Worm (Caenorhabditis elegans) whole organism, young adult: Measurements from ENCODE around the gene R148.5.
A peak's percentile ranks its signal among the peaks of the same experiment; 100 is the strongest.

ENCODE experiments used
- B0035.1 ChIP-seq: sonication (generic microtip); optimal IDR thresholded peaks from 2 replicates; lab custom pipeline; 2016; ENCODE audit warnings: missing genetic modification characterization, mild to moderate bottlenecking, missing compliant biosample characterization, missing genotype, missing genetic modification reagents
- C06A6.2 ChIP-seq: fragments of 200-800 bp; sonication (Bioruptor generic); conservative IDR thresholded peaks from 2 replicates; pipeline ENCODE4 v1.3.6; 2022; ENCODE audit warnings: missing genetic modification characterization, missing compliant biosample characterization
- D2030.7 ChIP-seq: fragments of 200-800 bp; sonication (Bioruptor generic); IDR thresholded peaks from 2 replicates; pipeline ENCODE4 v1.3.6; 2022; ENCODE audit warnings: missing genetic modification reagents, missing genetic modification characterization, missing compliant biosample characterization
- F10E7.11 ChIP-seq: sonication (generic microtip); optimal IDR thresholded peaks from 2 replicates; lab custom pipeline; 2017; ENCODE audit warnings: mild to moderate bottlenecking, missing genetic modification characterization, moderate library complexity, missing compliant biosample characterization
- F33H1.4 ChIP-seq: fragments of 200-800 bp; sonication (Bioruptor generic); IDR thresholded peaks from 2 replicates; pipeline ENCODE4 v1.3.6; 2022; ENCODE audit warnings: missing genetic modification reagents, missing genetic modification characterization, missing compliant biosample characterization
- F39B2.1 ChIP-seq: fragments of 200-800 bp; sonication (Bioruptor generic); IDR thresholded peaks from 2 replicates; pipeline ENCODE4 v1.3.6; 2022; ENCODE audit warnings: missing genetic modification reagents, missing genetic modification characterization, missing compliant biosample characterization
- F49E8.2 ChIP-seq: sonication (generic microtip); optimal IDR thresholded peaks from 3 replicates; lab custom pipeline; 2017; ENCODE audit warnings: missing genetic modification characterization, mild to moderate bottlenecking, missing compliant biosample characterization, antibody characterized with exemption, moderate library complexity; ENCODE audit not compliant: insufficient read depth
- F55B11.4 ChIP-seq: sonication (generic microtip); optimal IDR thresholded peaks from 2 replicates; lab custom pipeline; 2016; ENCODE audit warnings: missing compliant biosample characterization, missing genetic modification characterization, borderline replicate concordance; ENCODE audit not compliant: insufficient read depth
- F57A8.1 ChIP-seq: fragments of 200-800 bp; sonication (Bioruptor generic); optimal IDR thresholded peaks from 2 replicates; lab custom pipeline; 2018; ENCODE audit warnings: mild to moderate bottlenecking, missing genetic modification characterization, moderate library complexity, missing compliant biosample characterization
- F57C9.4 ChIP-seq: sonication (generic microtip); optimal IDR thresholded peaks from 2 replicates; lab custom pipeline; 2017; ENCODE audit warnings: mild to moderate bottlenecking, missing genetic modification characterization, missing compliant biosample characterization
- Y53F4B.3 ChIP-seq: fragments of 200-800 bp; sonication (Bioruptor generic); IDR thresholded peaks from 2 replicates; pipeline ENCODE4 v1.3.6; 2022; ENCODE audit warnings: missing genetic modification reagents, missing genetic modification characterization, missing compliant biosample characterization
- akir-1 ChIP-seq: fragments of 200-800 bp; sonication (Bioruptor generic); optimal IDR thresholded peaks from 2 replicates; lab custom pipeline; 2018; ENCODE audit warnings: mild to moderate bottlenecking, missing genetic modification characterization, moderate library complexity, missing compliant biosample characterization
- aptf-2 ChIP-seq: fragments of 200-800 bp; sonication (Bioruptor generic); conservative IDR thresholded peaks from 2 replicates; pipeline ENCODE4 v1.3.6; 2022; ENCODE audit warnings: missing genetic modification reagents, missing genetic modification characterization, missing compliant biosample characterization
- bed-1 ChIP-seq: fragments of 200-800 bp; sonication (Bioruptor generic); IDR thresholded peaks from 2 replicates; pipeline ENCODE4 v1.3.6; 2022; ENCODE audit warnings: missing genetic modification reagents, missing genetic modification characterization, missing compliant biosample characterization
- bed-2 ChIP-seq: fragments of 200-800 bp; sonication (Bioruptor generic); IDR thresholded peaks from 2 replicates; pipeline ENCODE4 v1.3.6; 2022; ENCODE audit warnings: missing genetic modification reagents, missing genetic modification characterization, missing compliant biosample characterization
- cebp-1 ChIP-seq, 2 experiments: fragments of 200-800 bp in 1 of 2; sonication (Bioruptor generic) in 1 of 2; sonication (generic microtip) in 1 of 2; IDR thresholded peaks in 1 of 2; optimal IDR thresholded peaks in 1 of 2; 2 replicates each; pipeline versions ENCODE4 v1.3.6 to Lab custom; 2017 to 2022; ENCODE audit warnings: missing compliant biosample characterization in 2 of 2, missing genetic modification characterization in 2 of 2, mild to moderate bottlenecking in 1 of 2, missing genetic modification reagents in 1 of 2, moderate library complexity in 1 of 2
- ceh-100 ChIP-seq: fragments of 200-800 bp; sonication (Bioruptor generic); IDR thresholded peaks from 2 replicates; pipeline ENCODE4 v1.3.6; 2022; ENCODE audit warnings: missing genetic modification reagents, missing genetic modification characterization, missing compliant biosample characterization
- dpff-1 ChIP-seq: sonication (generic microtip); optimal IDR thresholded peaks from 2 replicates; lab custom pipeline; 2017; ENCODE audit warnings: mild to moderate bottlenecking, missing genetic modification characterization, missing compliant biosample characterization
- dpl-1 ChIP-seq: fragments of 150-350 bp; optimal IDR thresholded peaks from 2 replicates; lab custom pipeline; 2014; ENCODE audit warnings: missing biosample characterization, missing genetic modification reagents, missing genetic modification characterization
- egl-18 ChIP-seq: fragments of 200-800 bp; sonication (Bioruptor generic); IDR thresholded peaks from 2 replicates; pipeline ENCODE4 v1.3.6; 2022; ENCODE audit warnings: missing genetic modification reagents, missing genetic modification characterization, missing compliant biosample characterization
- fkh-3 ChIP-seq: sonication (generic microtip); optimal IDR thresholded peaks from 2 replicates; lab custom pipeline; 2016; ENCODE audit warnings: mild to moderate bottlenecking, missing genetic modification characterization, missing compliant biosample characterization
- him-1 ChIP-seq: sonication (generic microtip); optimal IDR thresholded peaks from 2 replicates; lab custom pipeline; 2016; ENCODE audit warnings: missing genotype, missing genetic modification reagents, missing genetic modification characterization, missing compliant biosample characterization
- hlh-12 ChIP-seq: sonication (generic microtip); optimal IDR thresholded peaks from 2 replicates; lab custom pipeline; 2016; ENCODE audit warnings: missing genetic modification characterization, missing compliant biosample characterization
- hlh-26 ChIP-seq: fragments of 200-800 bp; sonication (Bioruptor generic); conservative IDR thresholded peaks from 2 replicates; pipeline ENCODE4 v1.3.6; 2022; ENCODE audit warnings: missing genetic modification reagents, missing genetic modification characterization, missing compliant biosample characterization
- lin-40 ChIP-seq: sonication (generic microtip); optimal IDR thresholded peaks from 2 replicates; lab custom pipeline; 2016; ENCODE audit warnings: missing genetic modification characterization, mild to moderate bottlenecking, missing compliant biosample characterization, missing genotype, missing genetic modification reagents
- lin-54 ChIP-seq: fragments of 200-800 bp; sonication (Bioruptor generic); optimal IDR thresholded peaks from 2 replicates; lab custom pipeline; 2018; ENCODE audit warnings: mild to moderate bottlenecking, missing genetic modification characterization, missing compliant biosample characterization
- lsl-1 ChIP-seq: fragments of 200-800 bp; sonication (Bioruptor generic); optimal IDR thresholded peaks from 2 replicates; lab custom pipeline; 2018; ENCODE audit warnings: mild to moderate bottlenecking, missing genetic modification characterization, moderate library complexity, missing compliant biosample characterization
- madf-10 ChIP-seq: sonication (generic microtip); optimal IDR thresholded peaks from 2 replicates; lab custom pipeline; 2016; ENCODE audit warnings: mild to moderate bottlenecking, missing genetic modification characterization, missing compliant biosample characterization
- madf-3 ChIP-seq: fragments of 200-800 bp; sonication (Bioruptor generic); IDR thresholded peaks from 2 replicates; pipeline ENCODE4 v1.3.6; 2022; ENCODE audit warnings: missing genetic modification reagents, missing genetic modification characterization, missing compliant biosample characterization
- madf-6 ChIP-seq: fragments of 200-800 bp; sonication (Bioruptor generic); IDR thresholded peaks from 2 replicates; pipeline ENCODE4 v1.3.6; 2022; ENCODE audit warnings: missing genetic modification reagents, missing genetic modification characterization, missing compliant biosample characterization
- mes-4 ChIP-seq: sonication (generic microtip); optimal IDR thresholded peaks from 2 replicates; lab custom pipeline; 2016; ENCODE audit warnings: missing genotype, missing genetic modification characterization, missing compliant biosample characterization
- nfya-2 ChIP-seq: fragments of 200-800 bp; sonication (Bioruptor generic); IDR thresholded peaks from 2 replicates; pipeline ENCODE4 v1.3.6; 2022; ENCODE audit warnings: missing genetic modification reagents, missing genetic modification characterization, missing compliant biosample characterization
- nfyb-1 ChIP-seq: fragments of 200-800 bp; sonication (Bioruptor generic); IDR thresholded peaks from 2 replicates; pipeline ENCODE4 v1.3.6; 2022; ENCODE audit warnings: missing genetic modification reagents, missing genetic modification characterization, missing compliant biosample characterization
- nhr-27 ChIP-seq: fragments of 200-800 bp; sonication (Bioruptor generic); optimal IDR thresholded peaks from 2 replicates; lab custom pipeline; 2018; ENCODE audit warnings: mild to moderate bottlenecking, missing genetic modification characterization, moderate library complexity, missing compliant biosample characterization
- nhr-80 ChIP-seq: sonication (generic microtip); optimal IDR thresholded peaks from 2 replicates; lab custom pipeline; 2016; ENCODE audit warnings: missing genetic modification characterization, missing compliant biosample characterization
- snpc-1.1 ChIP-seq: sonication (generic microtip); optimal IDR thresholded peaks from 2 replicates; lab custom pipeline; 2017; ENCODE audit warnings: missing genetic modification characterization, mild to moderate bottlenecking, missing compliant biosample characterization, antibody characterized with exemption, moderate library complexity, missing genotype, missing genetic modification reagents; ENCODE audit not compliant: insufficient read depth
- snpc-1.3 ChIP-seq: sonication (generic microtip); optimal IDR thresholded peaks from 2 replicates; lab custom pipeline; 2017; ENCODE audit warnings: missing genetic modification characterization, mild to moderate bottlenecking, missing compliant biosample characterization, antibody characterized with exemption, moderate library complexity, missing genotype, missing genetic modification reagents; ENCODE audit not compliant: insufficient read depth
- unc-62 ChIP-seq: fragments of 150-350 bp; optimal IDR thresholded peaks from 2 replicates; lab custom pipeline; 2014; ENCODE audit warnings: missing biosample characterization, missing genetic modification reagents, missing genetic modification characterization
- xnd-1 ChIP-seq: sonication (generic microtip); optimal IDR thresholded peaks from 2 replicates; lab custom pipeline; 2016; ENCODE audit warnings: missing genotype, missing genetic modification reagents, missing genetic modification characterization, missing compliant biosample characterization
- zfh-2 ChIP-seq: fragments of 200-800 bp; sonication (Bioruptor generic); conservative IDR thresholded peaks from 2 replicates; pipeline ENCODE4 v1.3.6; 2022; ENCODE audit warnings: missing genetic modification reagents, missing genetic modification characterization, missing compliant biosample characterization
- ztf-22 ChIP-seq: fragments of 200-800 bp; sonication (Bioruptor generic); optimal IDR thresholded peaks from 2 replicates; lab custom pipeline; 2018; ENCODE audit warnings: mild to moderate bottlenecking, missing genetic modification characterization, moderate library complexity, missing compliant biosample characterization
- ztf-25 ChIP-seq: fragments of 200-800 bp; sonication (Bioruptor generic); IDR thresholded peaks from 2 replicates; pipeline ENCODE4 v1.3.6; 2022; ENCODE audit warnings: missing genetic modification reagents, missing genetic modification characterization, missing compliant biosample characterization
- ztf-26 ChIP-seq: sonication (generic microtip); optimal IDR thresholded peaks from 2 replicates; lab custom pipeline; 2017; ENCODE audit warnings: missing genetic modification characterization, missing compliant biosample characterization
- ztf-6 ChIP-seq: fragments of 200-800 bp; sonication (Bioruptor generic); IDR thresholded peaks from 2 replicates; pipeline ENCODE4 v1.3.6; 2022; ENCODE audit warnings: missing genetic modification reagents, missing genetic modification characterization, missing compliant biosample characterization

The R148.5 gene

DNA sequence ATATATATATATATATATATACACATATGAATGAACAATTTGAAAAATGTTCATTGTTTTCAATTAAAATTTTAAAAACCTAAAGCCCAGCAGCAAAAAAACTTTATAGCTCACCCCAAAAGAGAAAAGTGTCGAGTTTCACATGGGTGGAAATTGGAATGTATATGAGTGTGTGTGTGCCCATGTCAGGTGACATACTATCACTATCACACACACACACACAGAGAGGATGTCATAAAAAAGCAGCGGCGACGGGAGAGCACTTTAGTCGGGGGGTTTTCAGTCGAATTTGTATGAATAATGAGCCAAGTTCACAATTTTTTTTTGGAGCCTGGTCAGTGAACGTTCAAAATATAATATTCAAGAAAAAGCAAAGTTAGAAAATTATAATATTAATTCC lies 45.5 kb upstream of the R148.5 start:
- TF ChIP-seq aptf-2 (no peak), F55B11.4 (tag; lab: Kevin White, UChicago) (no peak), akir-1 (GFP tag; lab: Kevin White, UChicago) (no peak), dpff-1 (tag; lab: Kevin White, UChicago) (no peak), mes-4 (tag; lab: Kevin White, UChicago) (no peak), nhr-80 (tag; lab: Kevin White, UChicago) (peak; percentile 78), nfya-2 (GFP tag; lab: Robert Waterston, UW) (no peak)
- TF ChIP-seq, all 124 proteins: peak for 1

DNA sequence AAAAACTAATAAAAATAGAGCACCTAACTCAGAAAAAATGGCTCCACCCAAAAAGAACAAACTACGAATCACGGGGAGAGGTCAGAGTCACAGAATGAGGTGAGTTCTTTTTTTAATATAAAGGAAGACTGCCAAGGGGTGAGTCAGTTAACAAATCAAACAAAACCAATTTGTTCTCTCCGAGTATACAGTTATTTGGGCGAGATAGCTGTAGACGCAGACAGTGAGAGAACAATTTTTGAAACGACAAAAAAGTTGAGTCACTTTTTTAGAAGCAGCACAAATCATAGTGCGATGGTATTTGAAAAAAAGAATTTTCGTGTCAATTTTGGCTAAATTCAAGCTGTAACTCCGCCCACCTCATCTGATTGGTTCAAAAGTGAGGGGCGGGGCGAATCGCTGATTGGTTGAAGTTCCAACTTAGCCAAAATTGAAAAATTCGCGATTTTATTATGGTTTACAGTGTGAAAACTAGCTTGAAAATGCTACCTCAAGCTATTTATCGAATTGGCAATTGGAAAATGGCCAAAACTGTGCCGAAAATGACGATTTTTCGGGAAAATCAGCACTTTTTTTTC lies 41.1 kb upstream of the R148.5 start:
- TF ChIP-seq cebp-1 (GFP tag; IDR thresholded peaks at IDR 0.05; lab: Robert Waterston, UW) (no peak), cebp-1 (tag; optimal IDR thresholded peaks at IDR 0.05; lab: Kevin White, UChicago) (no peak), F33H1.4 (no peak), F49E8.2 (tag; lab: Kevin White, UChicago) (no peak), lin-54 (no peak), nhr-80 (tag; lab: Kevin White, UChicago) (no peak), nfyb-1 (no peak), ceh-100 (GFP tag; lab: Robert Waterston, UW) (no peak), F10E7.11 (no peak), Y53F4B.3 (GFP tag; lab: Robert Waterston, UW) (no peak), hlh-26 (GFP tag; lab: Robert Waterston, UW) (no peak), madf-10 (tag; lab: Kevin White, UChicago) (no peak), unc-62 (GFP tag; lab: Kevin White, UChicago) (no peak), ztf-22 (no peak), fkh-3 (tag; lab: Kevin White, UChicago) (no peak), madf-6 (GFP tag; lab: Robert Waterston, UW) (no peak), F57C9.4 (no peak), bed-1 (GFP tag; lab: Robert Waterston, UW) (no peak), snpc-1.3 (tag; lab: Kevin White, UChicago) (no peak), B0035.1 (tag; lab: Kevin White, UChicago) (no peak), madf-3 (GFP tag; lab: Robert Waterston, UW) (no peak)
- TF ChIP-seq, all 124 proteins: peak for 0

DNA sequence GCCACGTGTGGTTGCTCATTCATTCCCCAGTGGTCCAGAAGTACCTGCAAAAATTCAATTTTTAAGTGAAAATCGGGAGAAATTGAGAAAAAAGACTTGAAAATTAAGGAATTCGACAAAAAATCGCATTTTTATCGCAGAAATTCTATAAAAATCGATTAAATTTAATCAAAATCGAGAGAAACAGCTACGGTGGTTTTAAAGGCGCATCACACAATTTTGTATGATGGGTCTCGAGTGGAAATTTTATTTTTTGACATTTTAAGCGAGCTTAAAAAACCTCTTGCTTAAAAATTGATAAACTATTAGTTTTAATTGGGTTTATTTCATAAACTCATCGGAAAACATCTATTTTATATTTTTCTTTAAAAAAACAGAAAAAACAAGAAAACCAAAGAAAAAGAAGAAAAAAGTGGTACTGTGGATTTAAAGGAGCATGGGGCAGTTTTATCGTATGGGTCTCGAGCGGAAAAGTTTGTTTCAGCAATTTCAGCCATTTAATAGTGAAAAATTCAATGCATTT lies 38.3 kb upstream of the R148.5 start, which contains the start of gene nipa-1:
TSS of gene nipa-1 (minus strand) at position 51 of the 523 bp plus-strand sequence.
- peak; percentile 90 for TF ChIP-seq F33H1.4
- no peak for TF ChIP-seq egl-18 (GFP tag; lab: Robert Waterston, UW)
- no peak for TF ChIP-seq hlh-12 (tag; lab: Kevin White, UChicago)
- no peak for TF ChIP-seq nhr-27
- TF ChIP-seq C06A6.2: no peak
- no peak for TF ChIP-seq F39B2.1 (GFP tag; lab: Robert Waterston, UW)
- TF ChIP-seq nfya-2 (GFP tag; lab: Robert Waterston, UW): no peak
- peak; percentile 95 for TF ChIP-seq xnd-1
- no peak for TF ChIP-seq zfh-2 (GFP tag; lab: Robert Waterston, UW)
- no peak for TF ChIP-seq ztf-25 (GFP tag; lab: Robert Waterston, UW)
- no peak for TF ChIP-seq ztf-6 (GFP tag; lab: Robert Waterston, UW)
- TF ChIP-seq bed-2 (GFP tag; lab: Robert Waterston, UW): no peak
- TF ChIP-seq mes-4 (tag; lab: Kevin White, UChicago): no peak
- TF ChIP-seq ztf-26: no peak
- TF ChIP-seq lin-40 (tag; lab: Kevin White, UChicago): no peak
- TF ChIP-seq him-1 (tag; lab: Kevin White, UChicago): no peak
- TF ChIP-seq F55B11.4 (tag; lab: Kevin White, UChicago): no peak
- no peak for TF ChIP-seq snpc-1.1
- peak; percentile 45 for TF ChIP-seq D2030.7 (GFP tag; lab: Robert Waterston, UW)
- no peak for TF ChIP-seq F57A8.1
- peak; percentile 96 for TF ChIP-seq lsl-1 (GFP tag; lab: Kevin White, UChicago)
- TF ChIP-seq dpl-1 (GFP tag; lab: Kevin White, UChicago): peak; percentile 20
